Worm (Caenorhabditis elegans) whole organism, mixed stage, embryonic: Measurements from ENCODE around the gene F46B6.10.

ENCODE experiments used
- M03D4.4 ChIP-seq: sonication (generic microtip); optimal IDR thresholded peaks from 2 replicates; lab custom pipeline; 2017; ENCODE audit warnings: mild to moderate bottlenecking, missing genetic modification characterization, missing compliant biosample characterization
- bed-3 ChIP-seq: fragments of 200-800 bp; sonication (Bioruptor generic); optimal IDR thresholded peaks from 3 replicates; lab custom pipeline; 2018; ENCODE audit warnings: mild to moderate bottlenecking, missing genetic modification characterization, moderate library complexity, missing compliant biosample characterization
- blmp-1 ChIP-seq: fragments of 150-350 bp; optimal IDR thresholded peaks from 2 replicates; lab custom pipeline; 2014; ENCODE audit warnings: missing biosample characterization, missing genetic modification characterization
- ceh-43 ChIP-seq: fragments of 200-800 bp; sonication (Bioruptor generic); optimal IDR thresholded peaks from 2 replicates; lab custom pipeline; 2018; ENCODE audit warnings: mild to moderate bottlenecking, missing genetic modification characterization, moderate library complexity, missing compliant biosample characterization
- ceh-83 ChIP-seq: fragments of 200-800 bp; sonication (Bioruptor generic); optimal IDR thresholded peaks from 2 replicates; lab custom pipeline; 2018; ENCODE audit warnings: mild to moderate bottlenecking, missing genetic modification characterization, missing compliant biosample characterization
- ces-1 ChIP-seq: fragments of 150-350 bp; optimal IDR thresholded peaks from 2 replicates; lab custom pipeline; 2014; ENCODE audit warnings: missing biosample characterization, missing genetic modification reagents, missing genetic modification characterization
- cnd-1 ChIP-seq: fragments of 200-800 bp; sonication (Bioruptor generic); optimal IDR thresholded peaks from 2 replicates; lab custom pipeline; 2018; ENCODE audit warnings: mild to moderate bottlenecking, missing genetic modification characterization, missing compliant biosample characterization
- drap-1 ChIP-seq: fragments of 200-800 bp; sonication (Bioruptor generic); optimal IDR thresholded peaks from 3 replicates; lab custom pipeline; 2018; ENCODE audit warnings: mild to moderate bottlenecking, missing genetic modification characterization, missing compliant biosample characterization
- elt-1 ChIP-seq: sonication (generic microtip); optimal IDR thresholded peaks from 2 replicates; lab custom pipeline; 2017; ENCODE audit warnings: missing genetic modification characterization, mild to moderate bottlenecking, missing compliant biosample characterization, antibody characterized with exemption, moderate library complexity, borderline replicate concordance; ENCODE audit not compliant: insufficient read depth
- elt-3 ChIP-seq: fragments of 150-350 bp; optimal IDR thresholded peaks from 2 replicates; lab custom pipeline; 2014; ENCODE audit warnings: missing biosample characterization, missing genetic modification characterization
- ham-2 ChIP-seq: fragments of 200-800 bp; sonication (Bioruptor generic); optimal IDR thresholded peaks from 2 replicates; lab custom pipeline; 2018; ENCODE audit warnings: mild to moderate bottlenecking, missing genetic modification characterization, missing compliant biosample characterization
- lin-13 ChIP-seq: fragments of 150-350 bp; optimal IDR thresholded peaks from 2 replicates; lab custom pipeline; 2014; ENCODE audit warnings: missing biosample characterization, missing genetic modification characterization
- lin-32 ChIP-seq: fragments of 200-800 bp; sonication (Bioruptor generic); optimal IDR thresholded peaks from 2 replicates; lab custom pipeline; 2018; ENCODE audit warnings: mild to moderate bottlenecking, missing genetic modification characterization, missing compliant biosample characterization
- lsy-2 ChIP-seq: fragments of 150-350 bp; optimal IDR thresholded peaks from 2 replicates; lab custom pipeline; 2014; ENCODE audit warnings: missing biosample characterization, missing genetic modification characterization
- mab-5 ChIP-seq: fragments of 150-350 bp; optimal IDR thresholded peaks from 2 replicates; lab custom pipeline; 2014; ENCODE audit warnings: missing biosample characterization, missing genetic modification characterization
- mep-1 ChIP-seq: fragments of 150-350 bp; optimal IDR thresholded peaks from 2 replicates; lab custom pipeline; 2017; ENCODE audit warnings: missing biosample characterization, missing genetic modification reagents, missing genetic modification characterization, inconsistent platforms
- nhr-12 ChIP-seq: fragments of 150-350 bp; optimal IDR thresholded peaks from 2 replicates; lab custom pipeline; 2014; ENCODE audit warnings: missing biosample characterization, missing genetic modification characterization
- nhr-2 ChIP-seq: fragments of 150-350 bp; optimal IDR thresholded peaks from 2 replicates; lab custom pipeline; 2014; ENCODE audit warnings: missing biosample characterization, missing genetic modification characterization
- nhr-237 ChIP-seq: fragments of 150-350 bp; optimal IDR thresholded peaks from 2 replicates; lab custom pipeline; 2014; ENCODE audit warnings: missing biosample characterization, missing genetic modification characterization
- nhr-28 ChIP-seq: fragments of 150-350 bp; optimal IDR thresholded peaks from 2 replicates; lab custom pipeline; 2014; ENCODE audit warnings: missing biosample characterization, missing genetic modification characterization
- nhr-76 ChIP-seq: sonication (generic microtip); optimal IDR thresholded peaks from 2 replicates; lab custom pipeline; 2017; ENCODE audit warnings: missing biosample characterization, missing genetic modification characterization
- sem-2 ChIP-seq: fragments of 200-800 bp; sonication (Bioruptor generic); optimal IDR thresholded peaks from 2 replicates; lab custom pipeline; 2018; ENCODE audit warnings: mild to moderate bottlenecking, missing genetic modification characterization, missing compliant biosample characterization
- snpc-4 ChIP-seq: fragments of 150-350 bp; optimal IDR thresholded peaks from 2 replicates; lab custom pipeline; 2014; ENCODE audit warnings: missing biosample characterization, missing genetic modification characterization
- sptf-1 ChIP-seq: sonication (generic microtip); optimal IDR thresholded peaks from 2 replicates; lab custom pipeline; 2017; ENCODE audit warnings: mild to moderate bottlenecking, missing genetic modification characterization, moderate library complexity, missing compliant biosample characterization
- tbx-8 ChIP-seq: fragments of 200-800 bp; sonication (Bioruptor generic); optimal IDR thresholded peaks from 2 replicates; lab custom pipeline; 2018; ENCODE audit warnings: mild to moderate bottlenecking, missing genetic modification characterization, moderate library complexity, missing compliant biosample characterization
- unc-120 ChIP-seq: sonication (generic microtip); optimal IDR thresholded peaks from 2 replicates; lab custom pipeline; 2017; ENCODE audit warnings: missing genetic modification characterization, missing compliant biosample characterization; ENCODE audit not compliant: poor library complexity, severe bottlenecking
- unc-39 ChIP-seq: fragments of 150-350 bp; optimal IDR thresholded peaks from 2 replicates; lab custom pipeline; 2014; ENCODE audit warnings: missing biosample characterization, missing genetic modification characterization
- zip-8 ChIP-seq: fragments of 150-350 bp; optimal IDR thresholded peaks from 2 replicates; lab custom pipeline; 2014; ENCODE audit warnings: missing biosample characterization, missing genetic modification characterization
- ztf-11 ChIP-seq: fragments of 150-350 bp; optimal IDR thresholded peaks from 2 replicates; lab custom pipeline; 2014; ENCODE audit warnings: missing biosample characterization, missing genetic modification characterization

The F46B6.10 gene

ce11 chrV:9782045-9782444, 19.8 kb downstream of the F46B6.10 start:
- TF ChIP-seq nhr-237 (tag; lab: Kevin White, UChicago) (no peak), ceh-83 (GFP tag; lab: Kevin White, UChicago) (no peak), unc-120 (tag; lab: Kevin White, UChicago) (no peak), elt-3 (tag; lab: Kevin White, UChicago) (no peak), ham-2 (GFP tag; lab: Kevin White, UChicago) (no peak), lin-13 (tag; lab: Kevin White, UChicago) (no peak), cnd-1 (tag; lab: Kevin White, UChicago) (no peak), nhr-12 (tag; lab: Kevin White, UChicago) (no peak), unc-39 (tag; lab: Kevin White, UChicago) (no peak), nhr-2 (tag; lab: Kevin White, UChicago) (no peak), lsy-2 (tag; lab: Kevin White, UChicago) (no peak), lin-32 (no peak)

- TF ChIP-seq mep-1 (tag; lab: Kevin White, UChicago) (no peak), elt-1 (tag; lab: Kevin White, UChicago) (no peak), sptf-1 (tag; lab: Kevin White, UChicago) (no peak), tbx-8 (no peak), M03D4.4 (tag; lab: Kevin White, UChicago) (no peak), lin-13 (tag; lab: Kevin White, UChicago) (no peak), lin-32 (no peak), nhr-237 (tag; lab: Kevin White, UChicago) (no peak), cnd-1 (tag; lab: Kevin White, UChicago) (no peak), nhr-76 (tag; lab: Kevin White, UChicago) (no peak), ceh-43 (GFP tag; lab: Kevin White, UChicago) (no peak), nhr-12 (tag; lab: Kevin White, UChicago) (no peak)
Observed at ce11 chrV:9779418-9779817, 22.4 kb downstream of the F46B6.10 start, which contains the start of gene F46B6.4. Gene F46B6.4, minus strand, starts transcription at chrV:9779518.

ce11 chrV:9777645-9778044, 24.2 kb downstream of the F46B6.10 start, which contains the start of gene smg-4:
Gene smg-4, minus strand, starts transcription at chrV:9777745.
- TF ChIP-seq zip-8 (tag; lab: Kevin White, UChicago) (no peak), ztf-11 (tag; lab: Kevin White, UChicago) (no peak), drap-1 (GFP tag; lab: Kevin White, UChicago) (no peak), unc-39 (tag; lab: Kevin White, UChicago) (no peak), ces-1 (GFP tag; lab: Kevin White, UChicago) (no peak), nhr-76 (tag; lab: Kevin White, UChicago) (no peak), bed-3 (GFP tag; lab: Kevin White, UChicago) (no peak), lsy-2 (tag; lab: Kevin White, UChicago) (no peak), mep-1 (tag; lab: Kevin White, UChicago) (no peak), lin-32 (no peak)
- TF ChIP-seq, all 35 proteins: peak for 0

DNA sequence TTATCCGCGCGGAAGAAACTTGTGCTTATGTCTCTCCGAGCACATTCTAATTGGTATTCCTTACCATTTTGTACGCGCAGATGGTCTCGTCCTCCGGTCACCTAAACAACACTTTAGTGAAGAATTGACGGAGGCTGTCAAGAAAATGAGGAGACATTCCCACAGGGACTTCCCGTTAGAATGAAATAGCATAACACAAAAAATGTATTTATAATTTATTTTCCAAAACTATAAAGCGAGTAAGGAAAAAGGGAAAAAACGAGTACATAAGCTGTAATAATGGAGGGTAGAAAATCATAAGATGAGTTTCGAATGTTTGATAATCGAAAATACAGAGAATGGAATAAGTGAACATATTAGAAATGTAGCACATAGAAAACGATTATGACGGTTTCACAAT, 26.1 kb downstream of the F46B6.10 start, which contains the start of gene F46B6.12:
Gene F46B6.12 (minus strand): TSS at position 101 of the 400 bp plus-strand sequence.
- TF ChIP-seq tbx-8, result no peak
- no peak for TF ChIP-seq blmp-1
- no peak for TF ChIP-seq lsy-2 (tag; lab: Kevin White, UChicago)
- no peak for TF ChIP-seq snpc-4 (tag; lab: Kevin White, UChicago)
- no peak for TF ChIP-seq mab-5 (tag; lab: Kevin White, UChicago)
- no peak for TF ChIP-seq cnd-1 (tag; lab: Kevin White, UChicago)
- TF ChIP-seq elt-3 (tag; lab: Kevin White, UChicago), result no peak

- TF ChIP-seq bed-3 (GFP tag; lab: Kevin White, UChicago) (no peak), sem-2 (GFP tag; lab: Kevin White, UChicago) (no peak), elt-3 (tag; lab: Kevin White, UChicago) (no peak), nhr-28 (tag; lab: Kevin White, UChicago) (no peak), ces-1 (GFP tag; lab: Kevin White, UChicago) (peak; percentile 99), lin-13 (tag; lab: Kevin White, UChicago) (no peak), elt-1 (tag; lab: Kevin White, UChicago) (no peak)
Observed at ce11 chrV:9771970-9772369, 29.9 kb downstream of the F46B6.10 start, which contains the start of gene F46B6.2. Gene F46B6.2, plus strand, starts transcription at chrV:9772285.
